Fruit fly (Drosophila melanogaster): ENCODE results near the gene CG7781.
A peak's percentile ranks its signal among the peaks of the same experiment; 100 is the strongest.

CG7781 gene

DNA sequence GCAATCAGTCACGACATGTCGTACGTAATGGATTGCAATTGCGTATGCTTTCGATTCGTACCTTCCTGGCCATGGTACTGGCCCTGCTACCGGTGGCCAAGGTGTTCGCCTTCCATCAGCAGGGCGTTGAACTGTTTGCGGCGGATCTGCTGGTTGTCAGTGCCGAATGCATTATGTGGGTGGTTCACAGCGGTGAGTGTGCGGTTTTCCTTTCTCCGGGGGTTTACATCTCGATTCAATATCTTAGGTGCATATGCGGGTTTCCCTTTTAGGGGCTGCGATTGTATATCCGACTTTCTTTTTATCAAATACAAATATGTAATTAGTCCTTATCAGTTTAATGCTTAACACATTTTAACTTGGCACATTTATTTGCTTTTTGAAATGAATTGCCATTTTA lies 13.5 kb downstream of the CG7781 start:
- TF ChIP-seq CG8478 (optimal IDR thresholded peaks at IDR 0.05) = no peak
- TF ChIP-seq CTCF (optimal IDR thresholded peaks at IDR 0.05) = no peak

DNA sequence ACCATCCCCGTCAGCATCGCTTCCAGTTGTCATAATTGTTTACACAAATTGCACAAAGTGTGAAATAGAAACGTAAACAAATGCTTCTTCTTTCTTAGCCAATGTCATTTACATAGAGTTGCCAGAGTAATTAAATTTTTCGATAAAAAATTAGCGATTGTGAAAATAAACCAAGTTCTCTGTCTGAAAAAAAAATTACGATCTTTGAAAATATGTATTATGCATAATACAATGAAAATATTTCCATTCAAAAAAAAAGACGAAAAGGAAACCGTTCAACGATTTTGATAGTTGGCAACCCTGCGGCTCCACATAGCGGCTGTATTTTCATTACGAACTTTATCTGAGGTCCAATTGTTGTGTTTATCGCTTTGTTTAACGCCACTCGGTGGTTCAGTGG lies 14.1 kb downstream of the CG7781 start, which contains the start of the genes CG7810 and CG7806:
TSS of gene CG7810 (minus strand) at position 105 of the 400 bp plus-strand sequence.
TSS of gene CG7806 (plus strand) at position 309 of the 400 bp plus-strand sequence.
- TF ChIP-seq CG8478 (optimal IDR thresholded peaks at IDR 0.05) (no peak), CTCF (optimal IDR thresholded peaks at IDR 0.05) (no peak)

DNA sequence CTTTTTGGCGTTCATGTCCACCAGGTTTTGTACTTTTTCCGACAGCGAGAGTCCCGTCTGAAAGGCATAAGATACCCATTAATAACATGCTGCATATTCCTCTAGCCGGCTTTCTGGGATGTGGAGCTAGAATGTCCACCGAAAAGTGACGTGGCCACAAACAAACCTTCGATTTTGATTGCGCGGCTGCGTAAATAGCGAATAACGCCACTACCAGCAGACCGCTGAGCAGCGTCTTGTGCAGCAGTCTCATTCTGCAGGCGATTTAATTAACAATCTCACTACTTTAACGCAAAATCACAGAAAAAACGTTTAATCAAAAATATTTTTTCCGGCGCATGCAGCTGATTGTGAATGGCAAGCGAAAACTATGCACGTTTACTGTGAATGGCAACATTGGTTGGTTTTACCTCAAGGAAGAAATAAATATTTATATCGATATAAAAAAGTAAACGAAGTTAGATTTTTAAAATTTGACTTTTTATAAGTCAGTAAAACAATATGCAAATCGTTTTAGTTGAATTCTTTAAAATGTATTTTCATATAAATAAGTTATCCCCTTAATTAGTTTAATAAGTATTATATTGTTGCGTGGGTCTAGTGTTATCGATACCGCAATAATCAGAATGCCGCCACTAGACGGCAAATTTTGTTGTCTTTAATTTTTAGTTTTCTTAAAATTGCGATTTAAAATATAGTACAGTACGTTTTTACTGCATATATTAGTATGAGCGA lies 17.2 kb downstream of the CG7781 start, which contains the start of the genes Ostgamma and Mettl14:
TSS of gene Ostgamma (minus strand) at position 376 of the 735 bp plus-strand sequence.
TSS of gene Mettl14 (plus strand) at position 611 of the 735 bp plus-strand sequence.
- TF ChIP-seq CTCF (optimal IDR thresholded peaks at IDR 0.05) = no peak
- TF ChIP-seq CG8478 (optimal IDR thresholded peaks at IDR 0.05) = no peak

DNA sequence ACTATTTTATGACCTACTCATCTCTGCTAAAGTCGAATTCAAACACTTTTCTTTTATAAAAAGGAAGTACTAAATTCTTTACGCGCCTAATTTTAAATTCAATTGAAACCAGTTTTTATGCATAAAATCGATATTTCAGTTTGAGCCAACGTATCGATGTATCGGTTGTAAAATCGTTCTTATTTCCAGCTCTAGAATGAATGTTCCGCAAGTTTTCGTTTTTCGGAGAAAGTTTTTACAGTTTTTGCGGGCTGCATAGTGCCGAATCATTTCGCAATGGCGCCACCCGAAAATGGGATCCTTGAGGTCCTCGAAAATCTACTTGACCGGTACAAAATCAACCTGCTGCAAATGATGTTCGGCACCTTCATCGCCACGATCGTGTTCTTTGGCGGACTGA lies 19.8 kb downstream of the CG7781 start, which contains the start of gene CG7840:
TSS of gene CG7840 (plus strand) at position 178 of the 400 bp plus-strand sequence.
- TF ChIP-seq CTCF (optimal IDR thresholded peaks at IDR 0.05) (no peak), CG8478 (optimal IDR thresholded peaks at IDR 0.05) (no peak)

DNA sequence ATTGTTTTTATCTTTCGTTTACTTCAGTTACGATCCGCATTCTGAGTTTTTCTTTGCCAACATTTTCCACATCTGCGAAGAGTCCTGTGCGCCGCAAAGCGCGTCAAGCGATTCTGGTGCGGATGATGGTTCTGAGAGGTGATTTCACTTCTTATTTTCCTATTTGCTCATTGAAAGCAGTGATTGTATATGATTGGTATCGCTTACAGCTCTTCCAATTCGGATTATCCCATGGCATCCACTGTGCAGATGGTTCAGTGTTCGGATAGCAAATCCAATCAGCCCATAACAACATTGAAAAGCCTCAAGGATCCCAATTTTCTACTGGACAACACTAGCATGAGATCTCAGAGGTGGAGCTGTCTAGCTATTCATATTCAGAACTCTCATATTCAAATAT lies 20.6 kb downstream of the CG7781 start:
- no peak for TF ChIP-seq CG8478 (optimal IDR thresholded peaks at IDR 0.05)
- TF ChIP-seq CTCF (optimal IDR thresholded peaks at IDR 0.05) = no peak

DNA sequence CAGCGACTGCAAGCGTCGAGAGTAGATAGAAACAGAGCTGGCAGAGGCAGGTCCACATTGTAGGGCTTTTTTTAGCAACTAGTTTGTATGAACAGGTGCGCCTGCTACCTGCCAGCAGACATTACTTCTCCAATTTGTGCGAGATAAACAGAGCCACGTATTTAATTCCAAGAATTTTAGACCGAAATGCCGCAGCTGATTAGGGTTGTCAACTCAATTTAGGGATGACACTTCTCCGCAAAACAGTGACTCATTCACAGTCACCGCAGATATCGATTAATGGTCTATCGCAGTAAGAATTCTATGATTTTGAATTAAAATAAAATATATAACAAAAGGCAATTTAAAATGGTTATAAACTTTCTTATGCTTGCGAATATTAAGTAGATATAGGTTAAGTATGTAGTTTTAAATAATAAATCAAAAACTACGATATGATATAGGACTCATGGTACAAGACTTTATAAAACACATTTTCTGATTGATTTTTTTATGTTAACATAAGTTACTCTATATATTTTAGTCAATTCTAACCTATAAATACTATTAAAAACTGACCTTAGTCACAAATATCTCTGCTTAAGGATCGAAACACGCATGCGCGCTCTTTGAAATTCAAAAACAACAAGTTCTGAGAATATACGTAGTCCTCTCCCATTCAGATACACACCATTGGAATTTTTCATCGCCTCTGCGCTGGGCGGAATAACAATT lies 22.3 kb downstream of the CG7781 start, which contains the start of the genes wol and Scgalpha:
TSS of gene wol (minus strand) at position 220 of the 714 bp plus-strand sequence.
TSS of gene Scgalpha (plus strand) at position 664 of the 714 bp plus-strand sequence.
- TF ChIP-seq CTCF (optimal IDR thresholded peaks at IDR 0.05) (no peak), CG8478 (optimal IDR thresholded peaks at IDR 0.05) (no peak)

DNA sequence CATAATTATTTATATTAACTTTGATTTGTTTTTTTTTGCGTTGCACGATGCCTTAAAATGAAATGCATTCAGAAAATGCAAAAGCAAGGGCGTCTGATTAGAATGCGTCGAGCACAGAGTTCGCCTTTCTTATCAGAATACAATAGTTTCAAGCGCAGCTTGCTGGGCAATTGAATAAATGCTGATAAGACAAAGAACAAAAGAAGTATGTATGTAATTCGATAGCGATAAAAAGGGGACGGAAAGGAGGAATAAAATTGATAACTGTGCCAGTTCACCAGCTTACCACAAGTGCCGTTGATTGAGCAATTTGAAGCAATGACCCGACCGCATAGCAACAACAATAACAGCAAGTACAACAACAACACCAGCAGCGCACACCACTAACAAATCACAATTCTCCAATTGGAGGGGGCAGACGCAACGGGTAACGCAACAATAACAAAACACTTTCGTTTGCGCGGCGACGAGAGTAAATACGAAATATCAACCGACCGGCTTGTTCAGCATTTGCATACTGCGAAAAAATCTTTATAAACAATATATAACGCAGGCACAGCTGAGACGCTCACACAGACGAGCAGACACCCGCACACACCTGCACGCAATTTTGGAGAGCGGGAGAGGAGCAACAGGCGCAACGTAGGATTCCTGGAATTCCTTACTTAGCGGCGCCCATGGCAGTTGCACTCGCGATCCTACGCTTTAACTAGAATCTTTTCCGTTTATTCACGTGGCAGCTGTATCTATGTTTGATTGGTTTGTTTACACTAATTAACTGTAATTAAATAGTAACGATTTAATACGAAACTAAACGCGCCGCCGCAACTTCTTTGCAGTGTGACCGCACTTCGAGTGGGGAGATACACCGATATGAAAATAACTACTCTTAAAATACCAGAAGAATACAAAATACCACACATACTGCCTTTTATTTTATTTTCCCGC lies 24.7 kb downstream of the CG7781 start, which contains the start of gene Btk:
TSS of gene Btk (minus strand) at position 860 of the 948 bp plus-strand sequence.
- TF ChIP-seq CTCF (optimal IDR thresholded peaks at IDR 0.05) = peak in 1 of 2 experiments; percentile 44
- TF ChIP-seq CG8478 (optimal IDR thresholded peaks at IDR 0.05) = no peak

DNA sequence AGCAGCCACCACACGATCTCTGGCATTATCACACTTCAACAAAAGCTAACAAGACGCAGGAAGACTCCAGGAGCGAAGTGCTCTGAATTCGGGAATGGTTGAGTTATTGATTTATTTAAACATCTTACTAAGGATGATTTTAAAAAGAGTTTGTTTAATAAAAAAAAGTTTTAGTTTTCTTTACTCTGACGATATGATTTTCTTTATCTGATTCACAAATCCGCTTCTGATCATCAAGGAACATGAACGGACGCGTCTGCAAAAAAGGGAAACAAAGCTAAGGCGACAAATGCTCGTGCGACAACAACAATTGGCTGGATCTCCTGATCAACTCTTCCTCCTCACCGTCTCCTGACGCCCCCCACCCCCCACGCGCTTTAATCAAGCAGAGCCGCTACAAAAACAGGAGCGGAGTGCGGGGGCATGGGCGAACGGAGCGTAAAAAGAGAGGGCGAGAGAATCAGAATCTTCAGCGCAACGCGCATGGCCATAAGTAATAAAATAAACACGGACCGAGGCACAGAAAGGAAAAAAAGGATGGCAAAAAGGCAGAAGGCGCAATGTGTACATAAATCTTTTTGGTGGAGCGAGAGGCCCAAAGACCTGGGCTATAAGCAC lies 25.9 kb downstream of the CG7781 start:
- TF ChIP-seq CTCF (optimal IDR thresholded peaks at IDR 0.05) = no peak
- TF ChIP-seq CG8478 (optimal IDR thresholded peaks at IDR 0.05) = no peak

DNA sequence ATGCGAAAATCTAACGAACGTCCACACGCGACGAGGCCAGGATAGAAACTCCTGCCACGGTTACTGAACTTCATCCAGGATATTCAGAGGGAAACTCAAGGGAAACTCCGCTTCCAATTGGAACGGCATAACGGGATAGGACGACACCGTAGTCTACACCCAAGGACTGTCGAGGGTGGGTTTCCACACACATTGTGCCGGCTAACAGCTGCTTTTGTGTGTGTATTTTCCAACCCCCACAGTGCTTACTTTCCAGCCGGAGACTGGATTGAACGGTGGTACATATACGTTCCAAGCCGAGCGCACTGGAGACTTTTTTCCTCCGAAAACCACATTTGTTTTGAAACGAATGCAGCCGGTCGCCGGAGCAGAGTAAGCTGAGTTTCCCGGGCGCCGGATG lies 28.1 kb downstream of the CG7781 start:
- TF ChIP-seq CG8478 (optimal IDR thresholded peaks at IDR 0.05) = no peak
- no peak for TF ChIP-seq CTCF (optimal IDR thresholded peaks at IDR 0.05)

DNA sequence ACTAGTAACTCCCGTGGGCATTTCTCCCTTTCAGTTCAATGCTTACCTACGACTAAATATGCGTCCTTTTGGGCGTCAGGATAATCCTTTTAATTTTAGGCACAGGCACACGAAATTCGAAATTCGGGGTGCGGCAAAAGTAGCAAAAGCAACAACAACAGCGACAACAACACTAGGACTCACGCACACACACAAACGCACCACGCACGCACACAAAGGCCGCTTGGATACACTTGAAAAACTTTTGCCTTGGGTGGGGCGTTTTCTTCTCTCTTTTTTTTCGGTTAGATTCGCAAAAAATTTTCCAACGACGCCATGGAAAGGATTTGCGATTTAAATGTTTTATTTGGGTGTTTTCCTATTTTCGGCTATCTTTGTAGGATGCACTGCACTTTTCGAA lies 28.8 kb downstream of the CG7781 start:
- TF ChIP-seq CTCF (optimal IDR thresholded peaks at IDR 0.05) (no peak), CG8478 (optimal IDR thresholded peaks at IDR 0.05) (no peak)

DNA sequence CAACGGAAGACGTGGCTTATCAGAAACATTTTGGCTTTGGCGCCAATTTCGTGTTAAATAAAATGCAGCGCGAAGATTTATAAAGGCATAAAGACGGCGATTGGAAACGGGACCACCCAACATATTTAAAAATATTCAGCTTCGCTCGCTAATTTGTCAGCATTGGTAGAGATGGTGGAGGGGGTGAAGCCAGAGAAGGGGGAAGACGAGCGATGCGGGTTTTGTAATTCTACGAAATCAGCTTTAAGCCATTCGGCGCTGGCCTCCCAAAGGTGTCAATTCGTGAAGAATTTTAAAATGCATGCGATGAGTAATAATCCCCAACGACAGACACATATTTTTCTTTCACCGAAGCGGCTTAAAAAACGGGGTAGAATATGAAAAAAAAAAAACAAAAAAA lies 31.2 kb downstream of the CG7781 start:
- TF ChIP-seq CTCF (optimal IDR thresholded peaks at IDR 0.05) (no peak), CG8478 (optimal IDR thresholded peaks at IDR 0.05) (no peak)

DNA sequence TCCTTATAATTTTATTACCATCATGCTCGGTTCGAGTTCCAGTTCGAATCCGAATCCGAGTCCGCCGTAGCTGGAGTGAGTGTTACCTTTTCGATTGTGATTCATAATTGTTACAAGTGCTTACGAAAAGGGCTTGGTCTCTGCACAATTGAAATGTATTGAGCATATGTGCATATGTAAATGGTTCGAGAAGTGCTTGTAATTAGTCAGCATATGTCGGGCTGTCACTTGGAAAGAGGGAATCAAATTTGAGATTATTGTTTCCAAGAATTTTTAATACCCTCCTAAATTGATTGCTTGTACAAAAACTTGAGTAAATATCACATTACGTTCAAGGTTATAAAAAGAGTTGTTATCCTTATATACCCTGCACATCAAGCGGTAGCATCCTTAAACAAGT lies 31.8 kb downstream of the CG7781 start:
- TF ChIP-seq CTCF (optimal IDR thresholded peaks at IDR 0.05) = no peak
- no peak for TF ChIP-seq CG8478 (optimal IDR thresholded peaks at IDR 0.05)

DNA sequence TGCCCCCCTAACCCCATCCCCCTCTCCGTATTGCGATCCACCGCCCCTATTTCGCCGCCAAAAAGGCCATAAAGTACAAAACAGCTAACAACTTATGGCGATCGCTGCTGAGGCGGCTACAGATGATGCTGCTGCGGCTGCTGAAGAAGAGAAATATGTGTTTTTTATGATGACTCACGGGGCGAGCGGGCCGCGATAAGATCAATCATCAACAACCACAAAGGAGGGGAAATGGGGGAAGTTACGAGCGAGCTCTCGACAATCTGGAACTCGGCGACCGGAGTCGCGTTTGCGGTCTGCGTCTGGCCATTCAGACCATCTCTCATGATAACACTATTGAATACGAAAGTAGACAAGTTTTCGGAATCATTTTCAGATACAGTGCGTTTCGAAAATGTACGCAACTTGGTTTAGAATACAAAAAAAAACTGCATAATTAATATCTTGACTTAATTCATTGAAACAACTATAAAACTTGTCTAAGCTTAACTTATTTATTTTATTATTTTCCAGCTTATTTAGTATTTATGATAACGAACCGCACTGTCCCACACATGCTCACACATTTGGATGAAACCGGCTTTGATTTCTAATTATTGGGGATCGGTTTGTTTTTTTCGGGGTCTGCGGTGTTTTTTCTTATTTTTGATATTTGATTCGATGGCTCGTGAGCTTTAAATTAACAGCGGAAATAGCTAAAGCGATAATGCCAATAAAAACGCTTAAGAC lies 32.9 kb downstream of the CG7781 start:
- TF ChIP-seq CG8478 (optimal IDR thresholded peaks at IDR 0.05) = no peak

Measured in S2 (cell line).